Fruit fly (Drosophila melanogaster) whole organism, adult: ENCODE results near the gene Miga.

Experiments
- CG11617 ChIP-seq: fragments of 200-800 bp; sonication (Bioruptor generic); optimal IDR thresholded peaks from 2 replicates; lab custom pipeline; 2017; ENCODE audit warnings: mild to moderate bottlenecking, missing biosample characterization, missing genetic modification reagents, missing genetic modification characterization
- CG14711 ChIP-seq: fragments of 200-800 bp; sonication (Bioruptor generic); optimal IDR thresholded peaks from 2 replicates; lab custom pipeline; 2018; ENCODE audit warnings: missing biosample characterization, mild to moderate bottlenecking, missing genetic modification characterization, moderate library complexity
- CG1620 ChIP-seq: fragments of 200-800 bp; sonication (Bioruptor generic); optimal IDR thresholded peaks from 2 replicates; lab custom pipeline; 2016; ENCODE audit warnings: missing biosample characterization, missing genetic modification characterization
- CG33017 ChIP-seq: fragments of 200-800 bp; sonication (Bioruptor generic); optimal IDR thresholded peaks from 2 replicates; lab custom pipeline; 2018; ENCODE audit warnings: missing biosample characterization, mild to moderate bottlenecking, missing genetic modification characterization, moderate library complexity
- CG7101 ChIP-seq: fragments of 200-800 bp; sonication (Bioruptor generic); optimal IDR thresholded peaks from 2 replicates; lab custom pipeline; 2018; ENCODE audit warnings: missing biosample characterization, mild to moderate bottlenecking, missing genetic modification characterization, moderate library complexity
- Clk ChIP-seq: fragments of 200-800 bp; sonication (Bioruptor generic); optimal IDR thresholded peaks from 2 replicates; lab custom pipeline; 2017; ENCODE audit warnings: missing biosample characterization, missing genetic modification characterization
- Crg-1 ChIP-seq: fragments of 200-800 bp; sonication (Bioruptor generic); optimal IDR thresholded peaks from 2 replicates; lab custom pipeline; 2016; ENCODE audit warnings: missing biosample characterization, missing genetic modification characterization
- kay ChIP-seq: fragments of 200-800 bp; sonication (Bioruptor generic); peaks from one replicate; lab custom pipeline; 2016; ENCODE audit warnings: missing biosample characterization, missing genetic modification characterization, borderline replicate concordance
- tj ChIP-seq: fragments of 200-800 bp; sonication (Bioruptor generic); optimal IDR thresholded peaks from 3 replicates; lab custom pipeline; 2017; ENCODE audit warnings: missing biosample characterization, mild to moderate bottlenecking, missing genetic modification characterization, moderate library complexity

dm6 chrX:8396611-8397010, 41.0 kb downstream of the Miga start:
- TF ChIP-seq CG1620 (GFP tag; lab: Kevin White, UChicago) = no peak
- no peak for TF ChIP-seq kay (GFP tag; lab: Kevin White, UChicago)
- no peak for TF ChIP-seq Crg-1
- TF ChIP-seq tj (GFP tag; lab: Kevin White, UChicago) = no peak
- TF ChIP-seq Clk (GFP tag; lab: Kevin White, UChicago) = no peak
- TF ChIP-seq CG14711 (tag; lab: Kevin White, UChicago) = no peak
- TF ChIP-seq CG33017 (tag; lab: Kevin White, UChicago) = no peak
- TF ChIP-seq CG11617 (GFP tag; lab: Kevin White, UChicago) = no peak
- TF ChIP-seq CG7101 = no peak
